Fruit fly (Drosophila melanogaster): ENCODE data around the gene CG7601.

The CG7601 gene

dm6 chr3R:29778985-29779298 is 42.4 kb upstream of the CG7601 start:
- TF ChIP-seq sage (GFP tag; optimal IDR thresholded peaks at IDR 0.05) (no peak), foxo (GFP tag; optimal IDR thresholded peaks at IDR 0.05) (peak in 1 of 2 experiments; percentile 6), dl (GFP tag; optimal IDR thresholded peaks at IDR 0.05; ENCODE audit: insufficient read depth in 1 of 2, partially characterized antibody in 2 of 2) (no peak)

- TF ChIP-seq woc (GFP tag; optimal IDR thresholded peaks at IDR 0.05) (peak; percentile 86), psq (GFP tag; optimal IDR thresholded peaks at IDR 0.05) (peak; percentile 34), Sp1 (GFP tag; optimal IDR thresholded peaks at IDR 0.05) (peak; percentile 17), br (GFP tag; optimal IDR thresholded peaks at IDR 0.05) (peak; percentile 53), dmrt93B (GFP tag; optimal IDR thresholded peaks at IDR 0.05) (peak; percentile 14), sv (GFP tag; optimal IDR thresholded peaks at IDR 0.05) (no peak), rgr (GFP tag; optimal IDR thresholded peaks at IDR 0.05) (peak; percentile 41), ey (GFP tag; optimal IDR thresholded peaks at IDR 0.05) (peak; percentile 39), pan (optimal IDR thresholded peaks at IDR 0.05) (peak; percentile 38), h (GFP tag; optimal IDR thresholded peaks at IDR 0.05) (peak; percentile 33), GATAd (GFP tag; optimal IDR thresholded peaks at IDR 0.05) (no peak), fru (GFP tag; optimal IDR thresholded peaks at IDR 0.05) (peak; percentile 54), Hnf4 (GFP tag; optimal IDR thresholded peaks at IDR 0.05) (no peak), OdsH (GFP tag; optimal IDR thresholded peaks at IDR 0.05) (peak; percentile 29), Dfd (GFP tag; optimal IDR thresholded peaks at IDR 0.05) (peak; percentile 57), foxo (GFP tag; optimal IDR thresholded peaks at IDR 0.05) (peak in 1 of 2 experiments; percentile 45), Jra (GFP tag; optimal IDR thresholded peaks at IDR 0.05) (peak; percentile 49), brk (GFP tag; optimal IDR thresholded peaks at IDR 0.05) (peak; percentile 0), Hr83 (GFP tag; optimal IDR thresholded peaks at IDR 0.05; ENCODE audit: poor library complexity, severe bottlenecking) (no peak), Rel (GFP tag; optimal IDR thresholded peaks at IDR 0.05) (no peak), Rel (tag; optimal IDR thresholded peaks at IDR 0.05) (peak; percentile 83), Myc (optimal IDR thresholded peaks at IDR 0.05) (no peak), HLH106 (tag; optimal IDR thresholded peaks at IDR 0.05) (peak; percentile 28)
These were observed 41.8 kb upstream of the CG7601 start for dm6 chr3R:29778139-29778984.

dm6 chr3R:29777213-29777612 is 40.7 kb upstream of the CG7601 start:
- TF ChIP-seq sage (GFP tag; optimal IDR thresholded peaks at IDR 0.05) (no peak), HLH106 (tag; optimal IDR thresholded peaks at IDR 0.05) (no peak), dsf (GFP tag; optimal IDR thresholded peaks at IDR 0.05; ENCODE audit: borderline replicate concordance) (no peak), Vsx2 (GFP tag; optimal IDR thresholded peaks at IDR 0.05; ENCODE audit: partially characterized antibody) (no peak), Hnf4 (GFP tag; optimal IDR thresholded peaks at IDR 0.05) (no peak), Dfd (GFP tag; optimal IDR thresholded peaks at IDR 0.05) (no peak), lola (GFP tag; optimal IDR thresholded peaks at IDR 0.05) (no peak), usp (GFP tag; optimal IDR thresholded peaks at IDR 0.05) (no peak), br (GFP tag; optimal IDR thresholded peaks at IDR 0.05) (no peak), Hr83 (GFP tag; optimal IDR thresholded peaks at IDR 0.05; ENCODE audit: poor library complexity, severe bottlenecking) (no peak), Rel (GFP tag; optimal IDR thresholded peaks at IDR 0.05) (no peak), Rel (tag; optimal IDR thresholded peaks at IDR 0.05) (no peak), rgr (GFP tag; optimal IDR thresholded peaks at IDR 0.05) (no peak), Jra (GFP tag; optimal IDR thresholded peaks at IDR 0.05) (no peak), CG9705 (GFP tag; optimal IDR thresholded peaks at IDR 0.05) (no peak), N (GFP tag; optimal IDR thresholded peaks at IDR 0.05) (no peak), h (GFP tag; optimal IDR thresholded peaks at IDR 0.05) (no peak), Hr78 (GFP tag; optimal IDR thresholded peaks at IDR 0.05) (no peak), pan (optimal IDR thresholded peaks at IDR 0.05) (no peak), CrebA (GFP tag; optimal IDR thresholded peaks at IDR 0.05; ENCODE audit: borderline replicate concordance) (no peak)

All from whole organism, wandering third instar larva.